Fruit fly (Drosophila melanogaster) Kc167 (cell line): ENCODE data around the gene mirr.

Source experiments
- Myc ChIP-seq: fragments of >200 bp; optimal IDR thresholded peaks from 2 replicates; lab custom pipeline; 2017; ENCODE audit warnings: missing external identifiers
- Sin3A ChIP-seq: fragments of >200 bp; optimal IDR thresholded peaks from 2 replicates; lab custom pipeline; 2018; ENCODE audit warnings: missing external identifiers
- h ChIP-seq: fragments of >200 bp; optimal IDR thresholded peaks from 3 replicates; lab custom pipeline; 2018; ENCODE audit warnings: missing external identifiers
- insv ChIP-seq: fragments of >200 bp; optimal IDR thresholded peaks from 3 replicates; lab custom pipeline; 2018; ENCODE audit warnings: missing external identifiers
- psq ChIP-seq: fragments of >200 bp; optimal IDR thresholded peaks from 2 replicates; lab custom pipeline; 2017; ENCODE audit warnings: missing external identifiers
- ttk ChIP-seq: sonication (Bioruptor generic); optimal IDR thresholded peaks from 2 replicates; lab custom pipeline; 2017; ENCODE audit warnings: missing external identifiers

The mirr gene

dm6 chr3L:12703451-12704020, 10.1 kb downstream of the mirr start:
- TF ChIP-seq psq (lab: Kevin White, UChicago), result no peak
- TF ChIP-seq h (lab: Kevin White, UChicago), result no peak
- TF ChIP-seq Sin3A, result no peak
- no peak for TF ChIP-seq Myc (lab: Kevin White, UChicago)
- no peak for TF ChIP-seq insv
- no peak for TF ChIP-seq ttk (lab: Kevin White, UChicago)

- TF ChIP-seq psq (lab: Kevin White, UChicago), result no peak
- no peak for TF ChIP-seq Myc (lab: Kevin White, UChicago)
- TF ChIP-seq insv, result no peak
- TF ChIP-seq Sin3A, result no peak
- TF ChIP-seq h (lab: Kevin White, UChicago), result no peak
- TF ChIP-seq ttk (lab: Kevin White, UChicago), result no peak
These were observed 10.9 kb downstream of the mirr start for dm6 chr3L:12704335-12704734.

dm6 chr3L:12705377-12705776, 11.9 kb downstream of the mirr start:
- TF ChIP-seq psq (lab: Kevin White, UChicago) (no peak), Myc (lab: Kevin White, UChicago) (no peak), h (lab: Kevin White, UChicago) (no peak), insv (no peak), Sin3A (no peak), ttk (lab: Kevin White, UChicago) (no peak)

dm6 chr3L:12706456-12706855, 13.0 kb downstream of the mirr start:
- TF ChIP-seq insv, result no peak

- no peak for TF ChIP-seq ttk (lab: Kevin White, UChicago)
- TF ChIP-seq Myc (lab: Kevin White, UChicago), result no peak
- TF ChIP-seq Sin3A, result no peak
- TF ChIP-seq insv, result no peak
These were observed 18.0 kb downstream of the mirr start for dm6 chr3L:12711418-12711817.

- TF ChIP-seq Sin3A, result no peak
- TF ChIP-seq insv, result no peak
- no peak for TF ChIP-seq ttk (lab: Kevin White, UChicago)
- no peak for TF ChIP-seq psq (lab: Kevin White, UChicago)
- no peak for TF ChIP-seq h (lab: Kevin White, UChicago)
- TF ChIP-seq Myc (lab: Kevin White, UChicago), result no peak
These were observed 21.3 kb downstream of the mirr start for dm6 chr3L:12714588-12715196.

dm6 chr3L:12716661-12717060, 23.2 kb downstream of the mirr start:
- no peak for TF ChIP-seq psq (lab: Kevin White, UChicago)

- TF ChIP-seq Myc (lab: Kevin White, UChicago), result no peak
- no peak for TF ChIP-seq insv
- TF ChIP-seq h (lab: Kevin White, UChicago), result no peak
- no peak for TF ChIP-seq psq (lab: Kevin White, UChicago)
- TF ChIP-seq ttk (lab: Kevin White, UChicago), result no peak
- no peak for TF ChIP-seq Sin3A
These were observed 24.2 kb downstream of the mirr start for dm6 chr3L:12717621-12718020.

dm6 chr3L:12720699-12721098, 27.3 kb downstream of the mirr start:
- TF ChIP-seq insv (no peak), psq (lab: Kevin White, UChicago) (no peak), h (lab: Kevin White, UChicago) (no peak), Myc (lab: Kevin White, UChicago) (no peak)

dm6 chr3L:12725749-12726148, 32.3 kb downstream of the mirr start:
- TF ChIP-seq h (lab: Kevin White, UChicago) (no peak), Myc (lab: Kevin White, UChicago) (no peak), psq (lab: Kevin White, UChicago) (no peak), insv (no peak), ttk (lab: Kevin White, UChicago) (no peak), Sin3A (no peak)

- TF ChIP-seq psq (lab: Kevin White, UChicago) (no peak), Myc (lab: Kevin White, UChicago) (no peak)
These were observed 33.8 kb downstream of the mirr start for dm6 chr3L:12727212-12727611.

- no peak for TF ChIP-seq psq (lab: Kevin White, UChicago)
- TF ChIP-seq h (lab: Kevin White, UChicago), result no peak
- TF ChIP-seq ttk (lab: Kevin White, UChicago), result no peak
- TF ChIP-seq Myc (lab: Kevin White, UChicago), result no peak
- TF ChIP-seq insv, result no peak
- TF ChIP-seq Sin3A, result no peak
These were observed 36.2 kb downstream of the mirr start for dm6 chr3L:12729601-12730000.

dm6 chr3L:12732742-12733141, 39.3 kb downstream of the mirr start:
- no peak for TF ChIP-seq Myc (lab: Kevin White, UChicago)
- no peak for TF ChIP-seq h (lab: Kevin White, UChicago)
- TF ChIP-seq insv, result no peak
- TF ChIP-seq psq (lab: Kevin White, UChicago), result no peak
- no peak for TF ChIP-seq Sin3A
- no peak for TF ChIP-seq ttk (lab: Kevin White, UChicago)
